Fruit fly (Drosophila melanogaster): Measurements from ENCODE around the gene PDCD-5.

PDCD-5 gene

dm6 chr3L:16192561-16193355 lies 39.1 kb downstream of the PDCD-5 start:
- TF ChIP-seq CG13204 (GFP tag; optimal IDR thresholded peaks at IDR 0.05) (peak; percentile 20), fd96Ca (GFP tag; IDR thresholded peaks at IDR 0.05) (no peak)

DNA sequence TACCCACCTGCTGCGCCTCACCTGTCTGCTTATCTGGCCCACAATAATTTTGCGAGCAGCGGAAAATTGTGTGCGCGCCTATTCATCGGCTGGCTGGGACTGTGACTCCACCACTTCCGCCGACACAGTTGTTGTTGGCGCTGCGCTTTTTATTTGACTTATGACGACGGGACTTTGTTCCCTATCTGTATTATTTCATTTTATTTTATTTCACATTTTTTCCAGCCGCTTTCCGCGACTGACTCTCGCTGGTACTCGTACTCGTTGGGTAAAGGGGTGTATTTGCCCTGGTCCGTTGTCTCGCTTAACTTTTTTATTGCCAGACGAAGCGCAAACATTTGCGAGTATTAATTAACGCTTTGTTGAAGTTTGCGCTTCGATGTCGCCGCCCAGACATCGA lies 41.0 kb downstream of the PDCD-5 start:
- TF ChIP-seq CG15710 (tag; optimal IDR thresholded peaks at IDR 0.05) (no peak), CG34367 (tag; optimal IDR thresholded peaks at IDR 0.05) (no peak), Ets98B (GFP tag; IDR thresholded peaks at IDR 0.05) (no peak), CG4496 (GFP tag; IDR thresholded peaks at IDR 0.05) (0 out of 3 replicates have a peak, but pooled peaks have one; percentile 30), CG9948 (tag; optimal IDR thresholded peaks at IDR 0.05) (no peak), Pif1A (GFP tag; optimal IDR thresholded peaks at IDR 0.05) (peak; percentile 29), CG8301 (tag; optimal IDR thresholded peaks at IDR 0.05) (no peak), CG32121 (GFP tag; IDR thresholded peaks at IDR 0.05) (0 out of 2 replicates have a peak, but pooled peaks have one; percentile 37), gl (tag; optimal IDR thresholded peaks at IDR 0.05) (peak; percentile 48), EcR (GFP tag; optimal IDR thresholded peaks at IDR 0.05) (peak; percentile 38), D1 (tag; optimal IDR thresholded peaks at IDR 0.05) (no peak), Pif1B (GFP tag; optimal IDR thresholded peaks at IDR 0.05) (peak; percentile 39), rn (GFP tag; IDR thresholded peaks at IDR 0.05) (0 out of 2 replicates have a peak, but pooled peaks have one; percentile 13), CG8159 (tag; optimal IDR thresholded peaks at IDR 0.05) (no peak), Snoo (tag; optimal IDR thresholded peaks at IDR 0.05) (peak; percentile 39), CG10348 (GFP tag; IDR thresholded peaks at IDR 0.05) (no peak), CG17806 (tag; optimal IDR thresholded peaks at IDR 0.05) (no peak), fd96Ca (GFP tag; IDR thresholded peaks at IDR 0.05) (peak; percentile 60; the same call in 1 of the 3 replicates), CG14655 (GFP tag; optimal IDR thresholded peaks at IDR 0.05) (no peak), CG12605 (GFP tag; IDR thresholded peaks at IDR 0.05) (no peak), CG13204 (GFP tag; optimal IDR thresholded peaks at IDR 0.05) (peak; percentile 86)

DNA sequence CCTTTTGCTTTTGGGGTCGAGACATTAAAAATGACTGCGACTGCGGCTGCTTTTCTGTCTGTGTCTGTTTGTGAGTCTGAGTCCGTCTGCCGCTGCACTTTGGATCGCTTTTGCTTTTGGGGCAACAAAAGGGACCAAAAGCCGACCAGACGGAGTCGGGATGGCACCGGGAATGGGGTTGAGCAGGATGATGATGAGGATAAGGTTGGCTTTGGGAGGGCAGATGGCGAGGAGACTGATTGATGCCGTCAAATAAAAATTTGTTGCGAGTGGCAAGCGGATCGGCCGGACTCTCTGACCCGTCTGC lies 42.0 kb downstream of the PDCD-5 start:
- TF ChIP-seq CG13204 (GFP tag; optimal IDR thresholded peaks at IDR 0.05) (peak; percentile 81), EcR (GFP tag; optimal IDR thresholded peaks at IDR 0.05) (peak; percentile 33), fd96Ca (GFP tag; IDR thresholded peaks at IDR 0.05) (0 out of 3 replicates have a peak, but pooled peaks have one; percentile 15), Snoo (tag; optimal IDR thresholded peaks at IDR 0.05) (peak; percentile 31), CG17806 (tag; optimal IDR thresholded peaks at IDR 0.05) (no peak), CG14655 (GFP tag; optimal IDR thresholded peaks at IDR 0.05) (no peak)

DNA sequence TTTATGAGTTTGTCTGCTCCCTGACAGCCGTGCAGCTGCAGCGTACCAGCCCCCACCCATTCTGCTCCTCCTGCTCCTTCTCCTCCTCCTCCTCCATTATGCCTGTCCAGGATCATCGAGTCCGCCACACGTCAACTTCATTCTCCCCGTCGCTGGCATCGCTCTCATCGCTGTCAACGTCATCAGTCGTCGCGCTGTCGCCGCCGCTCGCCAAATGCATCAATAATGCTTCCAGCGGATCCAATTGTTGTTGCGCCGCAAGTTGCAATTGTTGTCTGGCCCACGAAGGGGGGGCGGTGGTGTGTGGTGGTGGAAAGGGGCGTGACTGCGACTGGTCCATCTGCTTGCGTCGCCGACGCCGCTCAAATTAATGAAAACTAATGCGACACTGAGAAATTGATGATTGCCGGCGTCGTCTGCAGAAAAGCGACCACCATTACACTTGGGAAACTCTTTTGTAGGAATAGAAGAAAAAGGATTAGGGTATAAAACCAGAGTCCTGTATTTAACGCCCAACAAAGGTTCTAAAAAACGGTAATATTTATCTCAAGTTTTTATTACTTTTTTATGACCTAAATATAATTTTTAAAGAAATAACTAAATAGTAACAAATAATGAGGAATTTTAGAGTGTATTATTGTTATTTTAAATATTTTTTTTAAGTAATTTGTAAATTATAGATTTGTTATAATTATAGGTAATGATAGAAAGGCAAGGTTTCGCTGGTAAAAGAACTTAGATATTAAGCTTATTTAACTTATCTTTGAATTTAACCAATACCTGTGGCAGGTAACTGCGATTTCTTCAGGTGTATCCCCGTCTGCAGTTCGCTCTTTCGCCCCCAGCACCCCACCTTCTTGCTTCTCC lies 42.5 kb downstream of the PDCD-5 start:
- TF ChIP-seq CG17806 (tag; optimal IDR thresholded peaks at IDR 0.05) (peak; percentile 57), fd96Ca (GFP tag; IDR thresholded peaks at IDR 0.05) (no peak), EcR (GFP tag; optimal IDR thresholded peaks at IDR 0.05) (peak; percentile 26), CG15710 (tag; optimal IDR thresholded peaks at IDR 0.05) (peak; percentile 44), CG13204 (GFP tag; optimal IDR thresholded peaks at IDR 0.05) (peak; percentile 90), CG9948 (tag; optimal IDR thresholded peaks at IDR 0.05) (peak; percentile 51), rn (GFP tag; IDR thresholded peaks at IDR 0.05) (no peak), D1 (tag; optimal IDR thresholded peaks at IDR 0.05) (no peak), CG32121 (GFP tag; IDR thresholded peaks at IDR 0.05) (no peak), CG14655 (GFP tag; optimal IDR thresholded peaks at IDR 0.05) (peak; percentile 44), CG8159 (tag; optimal IDR thresholded peaks at IDR 0.05) (peak; percentile 64), Snoo (tag; optimal IDR thresholded peaks at IDR 0.05) (peak; percentile 54), CG4496 (GFP tag; IDR thresholded peaks at IDR 0.05) (no peak)

DNA sequence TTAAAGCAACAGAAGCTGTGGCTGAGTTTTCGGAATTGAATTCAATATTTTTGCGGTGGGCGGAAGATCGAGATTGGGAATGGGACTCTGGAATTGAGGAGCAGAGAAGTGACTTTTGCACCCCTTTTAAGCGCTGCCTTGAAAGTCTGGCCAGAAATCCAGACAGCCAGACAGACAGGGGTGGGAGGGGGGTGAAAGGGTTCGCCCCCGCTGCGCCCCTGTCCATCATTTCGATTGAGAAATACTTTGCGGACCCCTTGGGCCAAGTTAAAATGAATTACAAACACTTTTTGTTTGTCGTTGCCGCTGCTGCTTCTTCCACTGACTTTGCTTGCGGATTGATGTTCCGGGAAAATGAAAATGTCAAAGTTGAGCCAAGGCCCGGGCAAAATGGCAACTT lies 48.3 kb downstream of the PDCD-5 start:
- peak; percentile 10 for TF ChIP-seq Snoo (tag; optimal IDR thresholded peaks at IDR 0.05)
- TF ChIP-seq gl (tag; optimal IDR thresholded peaks at IDR 0.05): no peak
- TF ChIP-seq CG10348 (GFP tag; IDR thresholded peaks at IDR 0.05): no peak
- no peak for TF ChIP-seq CG14655 (GFP tag; optimal IDR thresholded peaks at IDR 0.05)
- peak; percentile 15 for TF ChIP-seq CG13204 (GFP tag; optimal IDR thresholded peaks at IDR 0.05)

dm6 chr3L:16182633-16183462 lies 49.0 kb downstream of the PDCD-5 start:
- TF ChIP-seq fd96Ca (GFP tag; IDR thresholded peaks at IDR 0.05) (no peak), CG8159 (tag; optimal IDR thresholded peaks at IDR 0.05) (peak; percentile 65), CG13204 (GFP tag; optimal IDR thresholded peaks at IDR 0.05) (peak; percentile 75), Ets98B (GFP tag; IDR thresholded peaks at IDR 0.05) (no peak), Pif1A (GFP tag; optimal IDR thresholded peaks at IDR 0.05) (peak; percentile 40), CG17806 (tag; optimal IDR thresholded peaks at IDR 0.05) (peak; percentile 43), CG15710 (tag; optimal IDR thresholded peaks at IDR 0.05) (peak; percentile 19), CG9948 (tag; optimal IDR thresholded peaks at IDR 0.05) (peak; percentile 51), EcR (GFP tag; optimal IDR thresholded peaks at IDR 0.05) (no peak)

Measured in whole organism, pupa.